Worm (Caenorhabditis elegans) whole organism, young adult: Measurements from ENCODE around the gene ddr-2.

ENCODE experiments used
- C17E4.6 ChIP-seq: fragments of 200-800 bp; sonication (Bioruptor generic); IDR thresholded peaks from 2 replicates; pipeline ENCODE4 v1.3.6; 2022; ENCODE audit warnings: missing genetic modification reagents, missing genetic modification characterization, missing compliant biosample characterization
- F10E7.11 ChIP-seq: sonication (generic microtip); optimal IDR thresholded peaks from 2 replicates; lab custom pipeline; 2017; ENCODE audit warnings: mild to moderate bottlenecking, missing genetic modification characterization, moderate library complexity, missing compliant biosample characterization
- F33H1.4 ChIP-seq: fragments of 200-800 bp; sonication (Bioruptor generic); IDR thresholded peaks from 2 replicates; pipeline ENCODE4 v1.3.6; 2022; ENCODE audit warnings: missing genetic modification reagents, missing genetic modification characterization, missing compliant biosample characterization
- F52B5.7 ChIP-seq: sonication (generic microtip); optimal IDR thresholded peaks from 2 replicates; lab custom pipeline; 2016; ENCODE audit warnings: mild to moderate bottlenecking, missing genetic modification characterization, missing compliant biosample characterization
- K11D2.4 ChIP-seq: fragments of 200-800 bp; sonication (Bioruptor generic); IDR thresholded peaks from 2 replicates; pipeline ENCODE4 v1.3.6; 2022; ENCODE audit warnings: missing genetic modification reagents, missing genetic modification characterization, missing compliant biosample characterization
- Y53F4B.3 ChIP-seq: fragments of 200-800 bp; sonication (Bioruptor generic); IDR thresholded peaks from 2 replicates; pipeline ENCODE4 v1.3.6; 2022; ENCODE audit warnings: missing genetic modification reagents, missing genetic modification characterization, missing compliant biosample characterization
- atf-7 ChIP-seq: sonication (generic microtip); optimal IDR thresholded peaks from 2 replicates; lab custom pipeline; 2017; ENCODE audit warnings: mild to moderate bottlenecking, missing genetic modification characterization, missing compliant biosample characterization
- attf-5 ChIP-seq: fragments of 200-800 bp; sonication (Bioruptor generic); optimal IDR thresholded peaks from 2 replicates; lab custom pipeline; 2018; ENCODE audit warnings: mild to moderate bottlenecking, missing genetic modification characterization, missing compliant biosample characterization
- attf-6 ChIP-seq: fragments of 200-800 bp; sonication (Bioruptor generic); IDR thresholded peaks from 2 replicates; pipeline ENCODE4 v1.3.6; 2022; ENCODE audit warnings: missing genetic modification reagents, missing genetic modification characterization, missing compliant biosample characterization
- bed-1 ChIP-seq: fragments of 200-800 bp; sonication (Bioruptor generic); IDR thresholded peaks from 2 replicates; pipeline ENCODE4 v1.3.6; 2022; ENCODE audit warnings: missing genetic modification reagents, missing genetic modification characterization, missing compliant biosample characterization
- dpff-1 ChIP-seq: sonication (generic microtip); optimal IDR thresholded peaks from 2 replicates; lab custom pipeline; 2017; ENCODE audit warnings: mild to moderate bottlenecking, missing genetic modification characterization, missing compliant biosample characterization
- ekl-4 ChIP-seq: fragments of 200-800 bp; sonication (Bioruptor generic); IDR thresholded peaks from 2 replicates; pipeline ENCODE4 v1.3.6; 2022; ENCODE audit warnings: missing genetic modification reagents, missing genetic modification characterization, missing compliant biosample characterization
- ets-4 ChIP-seq: fragments of 200-800 bp; sonication (Bioruptor generic); optimal IDR thresholded peaks from 2 replicates; lab custom pipeline; 2018; ENCODE audit warnings: mild to moderate bottlenecking, missing genetic modification characterization, missing compliant biosample characterization
- gei-17 ChIP-seq: fragments of 200-800 bp; sonication (Bioruptor generic); optimal IDR thresholded peaks from 2 replicates; lab custom pipeline; 2018; ENCODE audit warnings: mild to moderate bottlenecking, missing genetic modification characterization, missing compliant biosample characterization
- him-1 ChIP-seq: sonication (generic microtip); optimal IDR thresholded peaks from 2 replicates; lab custom pipeline; 2016; ENCODE audit warnings: missing genotype, missing genetic modification reagents, missing genetic modification characterization, missing compliant biosample characterization
- hlh-12 ChIP-seq: sonication (generic microtip); optimal IDR thresholded peaks from 2 replicates; lab custom pipeline; 2016; ENCODE audit warnings: missing genetic modification characterization, missing compliant biosample characterization
- hmg-1.2 ChIP-seq: fragments of 200-800 bp; sonication (Bioruptor generic); IDR thresholded peaks from 2 replicates; pipeline ENCODE4 v1.3.6; 2022; ENCODE audit warnings: missing genetic modification reagents, missing genetic modification characterization, missing compliant biosample characterization
- hmg-20 ChIP-seq: fragments of 200-800 bp; sonication (Bioruptor generic); IDR thresholded peaks from 2 replicates; pipeline ENCODE4 v1.3.6; 2022; ENCODE audit warnings: missing genetic modification reagents, missing genetic modification characterization, missing compliant biosample characterization
- lag-1 ChIP-seq: fragments of 200-800 bp; sonication (Bioruptor generic); IDR thresholded peaks from 2 replicates; pipeline ENCODE4 v1.3.6; 2022; ENCODE audit warnings: missing genetic modification reagents, missing genetic modification characterization, missing compliant biosample characterization
- let-526 ChIP-seq: fragments of 200-800 bp; sonication (Bioruptor generic); IDR thresholded peaks from 2 replicates; pipeline ENCODE4 v1.3.6; 2022; ENCODE audit warnings: missing genetic modification reagents, missing genetic modification characterization, missing compliant biosample characterization
- let-607 ChIP-seq, 2 experiments: fragments of 200-800 bp in 1 of 2; sonication (Bioruptor generic) in 1 of 2; sonication (generic microtip) in 1 of 2; optimal IDR thresholded peaks; 2 replicates each; lab custom pipeline; 2016 to 2018; ENCODE audit warnings: mild to moderate bottlenecking in 2 of 2, missing compliant biosample characterization in 2 of 2, missing genetic modification characterization in 2 of 2, moderate library complexity in 2 of 2, missing genotype in 1 of 2
- lin-35 ChIP-seq, 3 experiments: fragments of 150-350 bp in 2 of 3; sonication (generic microtip) in 1 of 3; optimal IDR thresholded peaks; 2 replicates each; lab custom pipeline; 2014 to 2018; ENCODE audit warnings: missing biosample characterization in 3 of 3, missing genetic modification characterization in 3 of 3, missing genetic modification reagents in 3 of 3
- mes-4 ChIP-seq: sonication (generic microtip); optimal IDR thresholded peaks from 2 replicates; lab custom pipeline; 2016; ENCODE audit warnings: missing genotype, missing genetic modification characterization, missing compliant biosample characterization
- nhr-179 ChIP-seq: sonication (generic microtip); optimal IDR thresholded peaks from 2 replicates; lab custom pipeline; 2016; ENCODE audit warnings: mild to moderate bottlenecking, missing genetic modification characterization, missing compliant biosample characterization
- nhr-80 ChIP-seq: sonication (generic microtip); optimal IDR thresholded peaks from 2 replicates; lab custom pipeline; 2016; ENCODE audit warnings: missing genetic modification characterization, missing compliant biosample characterization
- rec-8 ChIP-seq, 2 experiments: sonication (generic microtip); optimal IDR thresholded peaks; 2 replicates each; lab custom pipeline; 2016; ENCODE audit warnings: mild to moderate bottlenecking in 2 of 2, missing genetic modification characterization in 2 of 2, missing genetic modification reagents in 2 of 2, missing genotype in 2 of 2, missing biosample characterization in 1 of 2, missing compliant biosample characterization in 1 of 2, moderate library complexity in 1 of 2
- repo-1 ChIP-seq: sonication (generic microtip); optimal IDR thresholded peaks from 2 replicates; lab custom pipeline; 2017; ENCODE audit warnings: mild to moderate bottlenecking, missing genetic modification characterization, missing compliant biosample characterization
- snpc-1.1 ChIP-seq: sonication (generic microtip); optimal IDR thresholded peaks from 2 replicates; lab custom pipeline; 2017; ENCODE audit warnings: missing genetic modification characterization, mild to moderate bottlenecking, missing compliant biosample characterization, antibody characterized with exemption, moderate library complexity, missing genotype, missing genetic modification reagents; ENCODE audit not compliant: insufficient read depth
- snpc-1.3 ChIP-seq: sonication (generic microtip); optimal IDR thresholded peaks from 2 replicates; lab custom pipeline; 2017; ENCODE audit warnings: missing genetic modification characterization, mild to moderate bottlenecking, missing compliant biosample characterization, antibody characterized with exemption, moderate library complexity, missing genotype, missing genetic modification reagents; ENCODE audit not compliant: insufficient read depth
- sptf-2 ChIP-seq: fragments of 200-800 bp; sonication (Bioruptor generic); optimal IDR thresholded peaks from 2 replicates; lab custom pipeline; 2018; ENCODE audit warnings: mild to moderate bottlenecking, missing genetic modification characterization, missing compliant biosample characterization
- tbp1 ChIP-seq: fragments of 200-800 bp; sonication (Bioruptor generic); optimal IDR thresholded peaks from 2 replicates; lab custom pipeline; 2018; ENCODE audit warnings: mild to moderate bottlenecking, missing genetic modification characterization, missing compliant biosample characterization
- tbx-9 ChIP-seq: sonication (generic microtip); optimal IDR thresholded peaks from 2 replicates; lab custom pipeline; 2016; ENCODE audit warnings: borderline replicate concordance, missing genetic modification characterization, inconsistent platforms, missing compliant biosample characterization
- unc-130 ChIP-seq: sonication (generic microtip); optimal IDR thresholded peaks from 2 replicates; lab custom pipeline; 2016; ENCODE audit warnings: missing genetic modification reagents, missing genetic modification characterization, missing compliant biosample characterization
- unc-62 ChIP-seq: fragments of 150-350 bp; optimal IDR thresholded peaks from 2 replicates; lab custom pipeline; 2014; ENCODE audit warnings: missing biosample characterization, missing genetic modification reagents, missing genetic modification characterization
- xnd-1 ChIP-seq: sonication (generic microtip); optimal IDR thresholded peaks from 2 replicates; lab custom pipeline; 2016; ENCODE audit warnings: missing genotype, missing genetic modification reagents, missing genetic modification characterization, missing compliant biosample characterization
- zfh-2 ChIP-seq: fragments of 200-800 bp; sonication (Bioruptor generic); conservative IDR thresholded peaks from 2 replicates; pipeline ENCODE4 v1.3.6; 2022; ENCODE audit warnings: missing genetic modification reagents, missing genetic modification characterization, missing compliant biosample characterization
- zim-3 ChIP-seq: sonication (generic microtip); optimal IDR thresholded peaks from 2 replicates; lab custom pipeline; 2017; ENCODE audit warnings: mild to moderate bottlenecking, missing genetic modification characterization, moderate library complexity, missing compliant biosample characterization
- ztf-25 ChIP-seq: fragments of 200-800 bp; sonication (Bioruptor generic); IDR thresholded peaks from 2 replicates; pipeline ENCODE4 v1.3.6; 2022; ENCODE audit warnings: missing genetic modification reagents, missing genetic modification characterization, missing compliant biosample characterization

Gene ddr-2

DNA sequence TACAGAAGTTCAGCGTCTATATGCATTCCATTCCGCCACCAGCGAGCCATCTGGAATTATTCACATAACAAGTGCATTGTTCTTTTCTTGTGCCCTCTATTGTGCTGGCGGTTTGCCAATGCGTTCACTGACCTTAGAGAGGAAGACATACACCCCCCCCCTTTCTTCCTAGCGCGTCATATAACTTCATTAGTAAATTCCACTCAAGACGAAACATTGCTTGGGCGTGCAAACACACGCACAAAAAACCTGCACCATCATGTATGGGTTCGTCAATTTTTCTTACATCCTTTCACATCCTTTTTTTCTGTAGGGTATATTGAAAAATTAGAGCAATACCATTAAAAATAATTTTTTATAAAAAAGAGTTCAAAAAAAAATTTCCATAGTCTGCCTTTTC, 36.4 kb downstream of the ddr-2 start, which contains the start of gene ZK816.1:
ZK816.1 (plus strand) TSS at position 187 of the 400 bp plus-strand sequence.
- TF ChIP-seq F10E7.11 (no peak), attf-6 (GFP tag; lab: Robert Waterston, UW) (no peak), rec-8 (tag; optimal IDR thresholded peaks at IDR 0.05; lab: Kevin White, UChicago) (no peak), ets-4 (GFP tag; lab: Kevin White, UChicago) (no peak), unc-62 (GFP tag; lab: Kevin White, UChicago) (no peak), Y53F4B.3 (GFP tag; lab: Robert Waterston, UW) (no peak), F33H1.4 (GFP tag; lab: Robert Waterston, UW) (no peak), tbx-9 (tag; lab: Kevin White, UChicago) (no peak), gei-17 (GFP tag; lab: Kevin White, UChicago) (no peak), F52B5.7 (tag; lab: Kevin White, UChicago) (no peak), hmg-1.2 (GFP tag; lab: Robert Waterston, UW) (no peak), ekl-4 (GFP tag; lab: Robert Waterston, UW) (no peak)

DNA sequence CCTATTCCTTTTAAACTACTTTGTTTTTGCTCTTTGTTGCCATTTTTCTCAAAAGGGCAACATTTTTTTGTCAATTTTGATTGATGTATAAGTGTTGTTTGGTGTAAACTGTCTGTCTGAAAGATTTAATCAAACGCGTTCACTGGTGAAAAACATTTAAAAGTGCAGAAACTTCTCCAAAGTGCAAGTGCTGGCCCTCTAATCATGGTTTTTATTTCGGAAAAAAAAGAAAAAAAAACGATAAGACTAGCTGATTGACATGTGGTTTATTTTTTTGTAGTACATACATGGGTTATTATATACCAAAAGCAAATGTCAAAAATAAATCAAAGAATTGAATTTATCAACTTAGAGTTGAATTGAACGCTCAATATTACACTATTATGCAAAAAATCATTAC, 47.3 kb downstream of the ddr-2 start, which contains the start of gene dhs-26:
dhs-26 (minus strand) TSS at position 116 of the 400 bp plus-strand sequence.
- TF ChIP-seq nhr-80 (tag; lab: Kevin White, UChicago) (peak; percentile 82), ztf-25 (GFP tag; lab: Robert Waterston, UW) (no peak), unc-62 (GFP tag; lab: Kevin White, UChicago) (peak; percentile 21)
- TF ChIP-seq, all 124 proteins: peak for 2

DNA sequence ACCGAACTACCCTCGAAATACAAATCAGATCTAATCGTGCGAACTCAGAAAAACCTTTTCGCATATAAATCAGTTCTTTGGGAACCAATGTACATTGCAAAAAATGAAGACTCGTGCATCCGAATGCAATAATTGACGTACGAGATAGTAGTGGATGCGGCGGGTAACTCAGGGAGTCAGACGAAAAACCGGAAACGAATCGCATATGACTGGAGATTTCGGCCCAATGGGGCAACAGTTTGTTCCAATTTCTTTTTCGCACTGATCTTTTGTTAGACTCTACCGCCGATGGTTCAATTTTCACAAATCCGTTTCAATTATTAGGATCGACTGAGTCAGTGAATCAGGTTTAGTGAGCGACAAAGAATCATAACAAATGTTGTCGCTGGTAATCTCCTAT, 51.7 kb downstream of the ddr-2 start:
- TF ChIP-seq ztf-25 (GFP tag; lab: Robert Waterston, UW): no peak
- no peak for TF ChIP-seq lag-1 (GFP tag; lab: Robert Waterston, UW)
- 0 out of 2 replicates have a peak, but pooled peaks have one; percentile 40 for TF ChIP-seq bed-1 (GFP tag; lab: Robert Waterston, UW)

DNA sequence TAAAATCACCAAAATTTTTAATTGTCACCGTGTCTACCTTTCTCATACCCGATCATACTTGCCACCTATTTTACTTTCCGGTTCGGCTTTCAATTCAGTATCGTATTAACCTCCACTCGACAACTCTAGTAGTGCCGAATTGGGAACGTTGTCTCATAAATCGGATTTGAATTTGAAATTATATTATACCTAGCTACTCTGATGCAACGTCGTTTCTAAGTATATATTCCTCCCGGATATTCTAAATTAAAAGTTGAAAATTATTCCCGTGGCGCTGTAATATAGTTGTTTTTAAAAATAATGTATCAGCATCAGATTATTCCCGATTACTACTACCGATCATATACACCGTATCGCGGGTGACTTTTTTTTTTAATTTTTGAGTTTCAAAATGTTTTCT, 53.5 kb downstream of the ddr-2 start, which contains the start of gene ZK563.2:
ZK563.2 (plus strand) TSS at position 301 of the 400 bp plus-strand sequence.
- no peak for TF ChIP-seq bed-1 (GFP tag; lab: Robert Waterston, UW)
- no peak for TF ChIP-seq zim-3 (tag; lab: Kevin White, UChicago)
- no peak for TF ChIP-seq F52B5.7 (tag; lab: Kevin White, UChicago)
- no peak for TF ChIP-seq hlh-12 (tag; lab: Kevin White, UChicago)
- no peak for TF ChIP-seq unc-130 (GFP tag; lab: Kevin White, UChicago)

DNA sequence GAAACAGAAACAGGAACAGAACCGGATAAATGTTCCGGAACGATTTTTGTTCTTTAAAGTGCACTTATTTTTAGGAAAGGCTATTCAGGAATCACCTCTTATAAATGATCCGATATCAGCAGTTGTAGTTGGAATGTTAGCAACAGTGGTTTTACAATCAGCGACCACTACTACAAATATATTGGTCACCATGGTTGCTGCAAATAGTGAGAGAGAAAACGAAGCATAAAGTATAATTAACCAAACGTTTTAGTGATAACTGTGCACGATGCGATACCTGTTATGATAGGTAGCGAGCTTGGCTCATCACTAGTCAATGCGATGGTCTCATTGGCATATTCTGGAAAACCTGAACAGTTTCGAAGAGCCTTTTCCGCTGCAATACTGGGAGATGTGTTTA, 54.3 kb downstream of the ddr-2 start:
- TF ChIP-seq K11D2.4 (GFP tag; lab: Robert Waterston, UW) (no peak), repo-1 (tag; lab: Kevin White, UChicago) (no peak), zfh-2 (no peak), attf-6 (GFP tag; lab: Robert Waterston, UW) (no peak), tbp1 (GFP tag; lab: Kevin White, UChicago) (no peak), let-526 (GFP tag; lab: Robert Waterston, UW) (no peak), C17E4.6 (GFP tag; lab: Robert Waterston, UW) (no peak)

DNA sequence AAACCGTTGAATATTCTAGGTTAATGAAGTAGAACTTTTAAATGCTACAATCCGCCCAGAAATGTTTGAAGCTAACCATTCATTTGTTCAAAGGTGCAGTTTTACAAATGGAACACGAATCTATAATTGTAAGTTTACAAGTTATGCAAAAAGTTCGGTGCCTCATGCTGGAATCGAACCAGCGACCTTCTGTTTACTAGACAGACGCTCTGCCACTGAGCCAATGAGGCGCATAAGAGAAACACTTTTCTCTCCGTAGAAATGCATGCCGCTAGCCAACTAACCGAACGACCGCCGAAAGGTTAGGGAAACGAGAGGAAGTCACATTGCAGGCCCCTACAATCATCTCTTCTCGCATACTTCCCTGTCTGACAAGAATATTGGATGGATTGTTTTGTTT, 56.1 kb downstream of the ddr-2 start:
- TF ChIP-seq xnd-1 (tag; lab: Kevin White, UChicago) (no peak), F10E7.11 (no peak), attf-5 (peak; percentile 42), F52B5.7 (tag; lab: Kevin White, UChicago) (peak; percentile 75), hmg-20 (GFP tag; lab: Robert Waterston, UW) (peak; percentile 85), sptf-2 (GFP tag; lab: Kevin White, UChicago) (no peak), nhr-179 (tag; lab: Kevin White, UChicago) (peak; percentile 20), snpc-1.1 (tag; lab: Kevin White, UChicago) (peak; percentile 41), him-1 (tag; lab: Kevin White, UChicago) (peak; percentile 85), let-607 (tag; optimal IDR thresholded peaks at IDR 0.05; lab: Kevin White, UChicago) (peak; percentile 5 to 25), atf-7 (tag; lab: Kevin White, UChicago) (peak; percentile 44), snpc-1.3 (peak; percentile 62), ekl-4 (GFP tag; lab: Robert Waterston, UW) (peak; percentile 79), mes-4 (tag; lab: Kevin White, UChicago) (peak; percentile 59), lin-35 (GFP tag; optimal IDR thresholded peaks at IDR 0.05; lab: Kevin White, UChicago) (peak in 1 of 3 experiments; percentile 69), dpff-1 (no peak)
